Fruit fly (Drosophila melanogaster) whole organism, embryonic: ENCODE results near the gene Sdhaf3.

ENCODE experiments used
- CG10366 ChIP-seq: fragments of 200-800 bp; sonication (Bioruptor generic); IDR thresholded peaks from 2 replicates; pipeline ENCODE4 v1.3.6; 2022; ENCODE audit warnings: missing biosample characterization, missing genetic modification characterization
- CG11560 ChIP-seq: fragments of 200-800 bp; sonication (Bioruptor generic); IDR thresholded peaks from 3 replicates; pipeline ENCODE4 v1.3.6; 2022; ENCODE audit warnings: missing biosample characterization, missing genetic modification characterization
- CG12299 ChIP-seq: fragments of 200-800 bp; sonication (Bioruptor generic); optimal IDR thresholded peaks from 2 replicates; lab custom pipeline; 2018; ENCODE audit warnings: missing biosample characterization, mild to moderate bottlenecking, missing genetic modification characterization
- CG12659 ChIP-seq: fragments of 200-800 bp; sonication (Bioruptor generic); optimal IDR thresholded peaks from 3 replicates; lab custom pipeline; 2017; ENCODE audit warnings: mild to moderate bottlenecking, missing biosample characterization, missing genetic modification reagents, missing genetic modification characterization
- CG14667 ChIP-seq: fragments of 200-800 bp; sonication (Bioruptor generic); IDR thresholded peaks from 2 replicates; pipeline ENCODE4 v1.3.6; 2022; ENCODE audit warnings: missing biosample characterization, missing genetic modification characterization
- CG15011 ChIP-seq: fragments of 200-800 bp; sonication (Bioruptor generic); optimal IDR thresholded peaks from 3 replicates; lab custom pipeline; 2018; ENCODE audit warnings: missing biosample characterization, mild to moderate bottlenecking, missing genetic modification characterization
- CG15269 ChIP-seq: fragments of 200-800 bp; sonication (Bioruptor generic); optimal IDR thresholded peaks from 2 replicates; lab custom pipeline; 2018; ENCODE audit warnings: missing biosample characterization, mild to moderate bottlenecking, missing genetic modification characterization, moderate library complexity
- CG15479 ChIP-seq: fragments of 200-800 bp; sonication (Bioruptor generic); optimal IDR thresholded peaks from 3 replicates; lab custom pipeline; 2019; ENCODE audit warnings: missing biosample characterization, mild to moderate bottlenecking, missing genetic modification characterization, moderate library complexity
- CG17328 ChIP-seq: fragments of 200-800 bp; sonication (Bioruptor generic); IDR thresholded peaks from 2 replicates; pipeline ENCODE4 v1.3.6; 2022; ENCODE audit warnings: missing biosample characterization, missing genetic modification characterization
- CG17385 ChIP-seq: fragments of 200-800 bp; sonication (Bioruptor generic); optimal IDR thresholded peaks from 3 replicates; lab custom pipeline; 2018; ENCODE audit warnings: missing biosample characterization, mild to moderate bottlenecking, missing genetic modification characterization
- CG2129 ChIP-seq: fragments of 200-800 bp; sonication (Bioruptor generic); IDR thresholded peaks from 2 replicates; pipeline ENCODE4 v1.3.6; 2022; ENCODE audit warnings: missing biosample characterization, missing genetic modification characterization; ENCODE audit not compliant: partially characterized antibody
- CG2199 ChIP-seq: fragments of 200-800 bp; sonication (Bioruptor generic); IDR thresholded peaks from 3 replicates; pipeline ENCODE4 v1.3.6; 2022; ENCODE audit warnings: missing biosample characterization, missing genetic modification characterization
- CG3065 ChIP-seq: fragments of 200-800 bp; sonication (Bioruptor generic); optimal IDR thresholded peaks from 2 replicates; lab custom pipeline; 2016; ENCODE audit warnings: missing biosample characterization, missing genetic modification characterization
- CG31224 ChIP-seq: fragments of 200-800 bp; sonication (Bioruptor generic); IDR thresholded peaks from 2 replicates; pipeline ENCODE4 v1.3.6; 2022; ENCODE audit warnings: missing biosample characterization, missing genetic modification characterization
- CG31365 ChIP-seq: fragments of 200-800 bp; sonication (Bioruptor generic); optimal IDR thresholded peaks from 2 replicates; lab custom pipeline; 2018; ENCODE audit warnings: missing biosample characterization, mild to moderate bottlenecking, missing genetic modification characterization
- CG4854 ChIP-seq: fragments of 200-800 bp; sonication (Bioruptor generic); optimal IDR thresholded peaks from 2 replicates; lab custom pipeline; 2016; ENCODE audit warnings: missing biosample characterization, missing genetic modification characterization, inconsistent platforms
- CG7839 ChIP-seq: fragments of 200-800 bp; sonication (Bioruptor generic); optimal IDR thresholded peaks from 3 replicates; lab custom pipeline; 2018; ENCODE audit warnings: missing biosample characterization, mild to moderate bottlenecking, missing genetic modification characterization, moderate library complexity
- CG8359 ChIP-seq: fragments of 200-800 bp; sonication (Bioruptor generic); optimal IDR thresholded peaks from 2 replicates; lab custom pipeline; 2017; ENCODE audit warnings: missing biosample characterization, mild to moderate bottlenecking, missing genetic modification characterization, borderline replicate concordance
- CG8924 ChIP-seq: fragments of 200-800 bp; optimal IDR thresholded peaks from 3 replicates; lab custom pipeline; 2019; ENCODE audit warnings: missing biosample characterization, mild to moderate bottlenecking, missing genetic modification characterization, moderate library complexity
- CG8944 ChIP-seq: fragments of 200-800 bp; sonication (Bioruptor generic); optimal IDR thresholded peaks from 3 replicates; lab custom pipeline; 2016; ENCODE audit warnings: missing biosample characterization, missing genetic modification characterization
- CG9876 ChIP-seq: fragments of 200-800 bp; sonication (Bioruptor generic); optimal IDR thresholded peaks from 2 replicates; lab custom pipeline; 2016; ENCODE audit warnings: missing biosample characterization, missing genetic modification characterization
- CG9932 ChIP-seq: fragments of 200-800 bp; sonication (Bioruptor generic); IDR thresholded peaks from 2 replicates; pipeline ENCODE4 v1.3.6; 2022; ENCODE audit warnings: missing biosample characterization, missing genetic modification characterization
- CTCF ChIP-seq: fragments of 200-800 bp; sonication (Bioruptor generic); optimal IDR thresholded peaks from 2 replicates; lab custom pipeline; 2017; ENCODE audit warnings: missing biosample characterization, mild to moderate bottlenecking, missing genetic modification characterization, moderate library complexity
- D ChIP-seq, 2 experiments: fragments of 200-800 bp in 1 of 2; fragments of >200 bp in 1 of 2; sonication (Bioruptor generic) in 1 of 2; optimal IDR thresholded peaks; 2 replicates in 1 of 2; 3 replicates in 1 of 2; lab custom pipeline; 2017; ENCODE audit warnings: mild to moderate bottlenecking in 1 of 2, missing biosample characterization in 1 of 2, missing genetic modification characterization in 1 of 2, missing genetic modification reagents in 1 of 2
- Eip74EF ChIP-seq, 2 experiments: fragments of 200-800 bp in 1 of 2; fragments of >200 bp in 1 of 2; sonication (Bioruptor generic) in 1 of 2; optimal IDR thresholded peaks; 2 replicates each; lab custom pipeline; 2017 to 2019; ENCODE audit warnings: missing biosample characterization in 2 of 2, missing genetic modification characterization in 2 of 2, mild to moderate bottlenecking in 1 of 2, moderate library complexity in 1 of 2
- Ets65A ChIP-seq: fragments of 200-800 bp; sonication (Bioruptor generic); peaks from one replicate; lab custom pipeline; 2016; ENCODE audit warnings: missing biosample characterization, missing genetic modification characterization
- GATAe ChIP-seq: fragments of 200-800 bp; sonication (Bioruptor generic); conservative IDR thresholded peaks from 2 replicates; pipeline ENCODE4 v1.3.6; 2022; ENCODE audit warnings: missing biosample characterization, missing genetic modification characterization
- Hr3 ChIP-seq: fragments of 200-800 bp; sonication (Bioruptor generic); optimal IDR thresholded peaks from 3 replicates; lab custom pipeline; 2016; ENCODE audit warnings: missing biosample characterization, missing genetic modification characterization
- Hr39 ChIP-seq: fragments of >200 bp; optimal IDR thresholded peaks from 2 replicates; lab custom pipeline; 2017
- Lim3 ChIP-seq: fragments of 200-800 bp; sonication (Bioruptor generic); IDR thresholded peaks from 2 replicates; pipeline ENCODE4 v1.3.6; 2022; ENCODE audit warnings: missing biosample characterization, missing genetic modification characterization
- Mad ChIP-seq: fragments of 200-800 bp; sonication (Bioruptor generic); optimal IDR thresholded peaks from 2 replicates; lab custom pipeline; 2016; ENCODE audit warnings: missing biosample characterization, missing genetic modification characterization
- NC2α ChIP-seq: fragments of 200-800 bp; sonication (Bioruptor generic); optimal IDR thresholded peaks from 2 replicates; lab custom pipeline; 2016; ENCODE audit warnings: missing biosample characterization, missing genetic modification characterization
- Opbp ChIP-seq: fragments of 200-800 bp; sonication (Bioruptor generic); IDR thresholded peaks from 3 replicates; pipeline ENCODE4 v1.3.6; 2022; ENCODE audit warnings: missing biosample characterization, missing genetic modification characterization; ENCODE audit not compliant: partially characterized antibody
- Vsx1 ChIP-seq: fragments of 200-800 bp; sonication (Bioruptor generic); optimal IDR thresholded peaks from 2 replicates; lab custom pipeline; 2017; ENCODE audit warnings: missing biosample characterization, mild to moderate bottlenecking, missing genetic modification characterization, missing genetic modification reagents
- ap ChIP-seq: fragments of 200-800 bp; sonication (Bioruptor generic); IDR thresholded peaks from 2 replicates; pipeline ENCODE4 v1.3.6; 2022; ENCODE audit warnings: missing biosample characterization, missing genetic modification characterization
- ato ChIP-seq: fragments of 200-800 bp; sonication (Bioruptor generic); IDR thresholded peaks from 2 replicates; pipeline ENCODE4 v1.3.6; 2022; ENCODE audit warnings: missing biosample characterization, missing genetic modification characterization; ENCODE audit not compliant: partially characterized antibody
- chif ChIP-seq, 2 experiments: fragments of 200-800 bp; sonication (Bioruptor generic); optimal IDR thresholded peaks; 3 replicates each; lab custom pipeline; 2016; ENCODE audit warnings: missing biosample characterization in 2 of 2, missing genetic modification characterization in 2 of 2
- disco-r ChIP-seq: fragments of 200-800 bp; sonication (Bioruptor generic); optimal IDR thresholded peaks from 2 replicates; lab custom pipeline; 2016; ENCODE audit warnings: missing biosample characterization, missing genetic modification characterization
- dm ChIP-seq: fragments of 200-800 bp; sonication (Bioruptor generic); optimal IDR thresholded peaks from 3 replicates; lab custom pipeline; 2016; ENCODE audit warnings: missing biosample characterization, missing genetic modification characterization
- ftz-f1 ChIP-seq: fragments of 200-800 bp; sonication (Bioruptor generic); optimal IDR thresholded peaks from 2 replicates; lab custom pipeline; 2016; ENCODE audit warnings: missing biosample characterization, missing genetic modification characterization
- insv ChIP-seq, 2 experiments: fragments of 200-800 bp; sonication (Bioruptor generic); optimal IDR thresholded peaks; 3 replicates each; lab custom pipeline; 2016 to 2018; ENCODE audit warnings: missing biosample characterization in 2 of 2, missing genetic modification characterization in 2 of 2
- inv ChIP-seq: fragments of 200-800 bp; sonication (Bioruptor generic); IDR thresholded peaks from 2 replicates; pipeline ENCODE4 v1.3.6; 2022; ENCODE audit warnings: missing biosample characterization, missing genetic modification characterization; ENCODE audit not compliant: partially characterized antibody
- luna ChIP-seq: fragments of 200-800 bp; sonication (Bioruptor generic); optimal IDR thresholded peaks from 2 replicates; lab custom pipeline; 2016; ENCODE audit warnings: missing biosample characterization, missing genetic modification characterization
- psq ChIP-seq: fragments of 200-800 bp; sonication (Bioruptor generic); optimal IDR thresholded peaks from 2 replicates; lab custom pipeline; 2017; ENCODE audit warnings: missing biosample characterization, missing genetic modification characterization
- seq ChIP-seq: fragments of 200-800 bp; sonication (Bioruptor generic); IDR thresholded peaks from 2 replicates; pipeline ENCODE4 v1.3.6; 2022; ENCODE audit warnings: missing biosample characterization, missing genetic modification characterization
- sim ChIP-seq: fragments of 200-800 bp; sonication (Bioruptor generic); IDR thresholded peaks from 2 replicates; pipeline ENCODE4 v1.3.6; 2022; ENCODE audit warnings: missing biosample characterization, missing genetic modification characterization
- sisA ChIP-seq: fragments of 200-800 bp; sonication (Bioruptor generic); IDR thresholded peaks from 2 replicates; pipeline ENCODE4 v1.3.6; 2022; ENCODE audit warnings: missing biosample characterization, missing genetic modification characterization
- stwl ChIP-seq: fragments of 200-800 bp; sonication (Bioruptor generic); optimal IDR thresholded peaks from 3 replicates; lab custom pipeline; 2018; ENCODE audit warnings: missing biosample characterization, mild to moderate bottlenecking, missing genetic modification characterization, moderate library complexity
- ttk ChIP-seq: fragments of 200-800 bp; sonication (Bioruptor generic); IDR thresholded peaks from 2 replicates; pipeline ENCODE4 v2.1.2; 2022; ENCODE audit warnings: missing biosample characterization, missing genetic modification characterization
- zfh1 ChIP-seq: fragments of 200-800 bp; sonication (Bioruptor generic); IDR thresholded peaks from 3 replicates; pipeline ENCODE4 v1.3.6; 2022; ENCODE audit warnings: missing biosample characterization, missing genetic modification characterization

Sdhaf3 gene

DNA sequence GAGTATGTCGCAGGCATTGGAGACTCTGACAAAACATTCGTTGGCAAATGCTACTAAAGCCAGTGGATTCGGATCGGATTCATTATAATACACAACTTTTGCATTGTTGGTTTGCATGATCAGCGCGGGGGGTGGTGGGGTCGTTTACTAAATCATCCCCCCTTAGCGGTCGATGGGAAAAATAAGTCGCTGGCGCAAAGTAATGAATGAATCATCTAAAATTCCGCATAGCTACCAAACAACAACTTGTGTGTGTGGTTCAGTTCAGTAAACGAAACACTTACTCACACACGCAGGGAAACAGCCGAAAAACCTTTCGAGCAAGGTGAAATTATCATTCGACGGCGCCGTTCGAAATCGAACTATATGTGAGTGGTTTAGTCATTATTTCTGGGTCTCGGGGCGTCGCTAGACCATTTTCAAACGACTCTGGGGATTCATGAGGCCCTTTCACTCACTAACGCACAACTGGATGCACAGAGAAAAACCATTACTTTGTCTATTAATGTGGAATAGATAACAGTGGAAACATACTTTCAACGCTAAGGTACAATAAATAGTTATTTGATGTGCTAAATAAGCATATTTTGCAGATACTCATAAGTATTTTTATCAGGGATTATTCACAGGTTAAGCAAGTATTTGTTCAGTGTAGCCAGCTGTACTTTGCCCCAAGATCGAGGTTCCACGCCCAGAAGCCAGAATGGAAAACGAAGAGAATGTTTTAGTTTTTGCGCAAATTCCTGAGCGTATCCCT lies 33.7 kb downstream of the Sdhaf3 start (continued):
- TF ChIP-seq Lim3 (GFP tag; lab: Robert Waterston, UW) (peak; percentile 71; the same call in 1 of the 2 replicates), CG7839 (tag; lab: Kevin White, UChicago) (peak; percentile 52), CG15269 (tag; lab: Kevin White, UChicago) (peak; percentile 56), CG17328 (peak; percentile 88), CG8924 (tag; lab: Kevin White, UChicago) (peak; percentile 43), ato (no peak), zfh1 (GFP tag; lab: Robert Waterston, UW) (peak; percentile 90), chif (GFP tag; optimal IDR thresholded peaks at IDR 0.05; lab: Kevin White, UChicago) (peak; percentile 65 to 81), CG14667 (GFP tag; lab: Robert Waterston, UW) (peak; percentile 80), Ets65A (peak; percentile 96), CG15479 (GFP tag; lab: Kevin White, UChicago) (no peak), CG15011 (GFP tag; lab: Kevin White, UChicago) (no peak), CG2199 (GFP tag; lab: Robert Waterston, UW) (peak; percentile 94), luna (GFP tag; lab: Kevin White, UChicago) (no peak), CG12659 (peak; percentile 51), CG9932 (peak; percentile 29; the same call in 1 of the 2 replicates), ftz-f1 (no peak), disco-r (GFP tag; lab: Kevin White, UChicago) (peak; percentile 50), sim (GFP tag; lab: Robert Waterston, UW) (peak; percentile 87), Hr39 (no peak), CG8944 (no peak), D (optimal IDR thresholded peaks at IDR 0.05; lab: Kevin White, UChicago) (no peak), D (GFP tag; optimal IDR thresholded peaks at IDR 0.05; lab: Kevin White, UChicago) (no peak), stwl (tag; lab: Kevin White, UChicago) (no peak), ap (GFP tag; lab: Robert Waterston, UW) (peak; percentile 82), sisA (GFP tag; lab: Robert Waterston, UW) (peak; percentile 85), CG2129 (GFP tag; lab: Robert Waterston, UW) (no peak), Vsx1 (GFP tag; lab: Kevin White, UChicago) (peak; percentile 65), CG3065 (GFP tag; lab: Kevin White, UChicago) (no peak), CG31224 (GFP tag; lab: Robert Waterston, UW) (peak; percentile 68), CG31365 (tag; lab: Kevin White, UChicago) (peak; percentile 54), seq (GFP tag; lab: Robert Waterston, UW) (no peak; the same call in 1 of the 2 replicates), Opbp (no peak), CG4854 (GFP tag; lab: Kevin White, UChicago) (peak; percentile 41), Eip74EF (GFP tag; optimal IDR thresholded peaks at IDR 0.05; lab: Kevin White, UChicago) (peak in 1 of 2 experiments; percentile 34), CG8359 (GFP tag; lab: Kevin White, UChicago) (peak; percentile 48), CTCF (GFP tag; lab: Kevin White, UChicago) (peak; percentile 13), Mad (GFP tag; lab: Kevin White, UChicago) (peak; percentile 68), Hr3 (GFP tag; lab: Kevin White, UChicago) (peak; percentile 34), CG11560 (tag; lab: Robert Waterston, UW) (no peak; the same call in 2 of the 3 replicates), NC2α (no peak), CG10366 (GFP tag; lab: Robert Waterston, UW) (peak; percentile 86), ttk (peak; percentile 73), dm (GFP tag; lab: Kevin White, UChicago) (peak; percentile 58), psq (GFP tag; lab: Kevin White, UChicago) (no peak), CG9876 (peak; percentile 62), CG12299 (tag; lab: Kevin White, UChicago) (peak; percentile 54), inv (GFP tag; lab: Robert Waterston, UW) (no peak), insv (GFP tag; optimal IDR thresholded peaks at IDR 0.05; lab: Kevin White, UChicago) (no peak), GATAe (GFP tag; lab: Robert Waterston, UW) (no peak), CG17385 (GFP tag; lab: Kevin White, UChicago) (peak; percentile 52)
